Fruit fly (Drosophila melanogaster) whole organism, pupa: Measurements from ENCODE around the gene CG10550.

Source experiments
- CG10348 ChIP-seq: fragments of 200-800 bp; sonication (Bioruptor generic); IDR thresholded peaks from 2 replicates; pipeline ENCODE4 v1.3.6; 2022; ENCODE audit warnings: missing biosample characterization, missing genetic modification characterization
- CG12605 ChIP-seq: fragments of 200-800 bp; sonication (Bioruptor generic); IDR thresholded peaks from 2 replicates; pipeline ENCODE4 v1.3.6; 2022; ENCODE audit warnings: missing biosample characterization, missing genetic modification characterization
- CG13204 ChIP-seq: fragments of 200-800 bp; sonication (Bioruptor generic); optimal IDR thresholded peaks from 2 replicates; lab custom pipeline; 2018; ENCODE audit warnings: missing biosample characterization, mild to moderate bottlenecking, missing genetic modification characterization, moderate library complexity
- CG14655 ChIP-seq: fragments of 200-800 bp; sonication (Bioruptor generic); optimal IDR thresholded peaks from 3 replicates; lab custom pipeline; 2017; ENCODE audit warnings: mild to moderate bottlenecking, missing biosample characterization, missing genetic modification reagents, missing genetic modification characterization
- CG15710 ChIP-seq: fragments of 200-800 bp; sonication (Bioruptor generic); optimal IDR thresholded peaks from 2 replicates; lab custom pipeline; 2018; ENCODE audit warnings: missing biosample characterization, mild to moderate bottlenecking, missing genetic modification characterization, moderate library complexity
- CG17806 ChIP-seq: fragments of 200-800 bp; sonication (Bioruptor generic); optimal IDR thresholded peaks from 2 replicates; lab custom pipeline; 2018; ENCODE audit warnings: missing biosample characterization, mild to moderate bottlenecking, missing genetic modification characterization, moderate library complexity
- CG32121 ChIP-seq: fragments of 200-800 bp; sonication (Bioruptor generic); IDR thresholded peaks from 2 replicates; pipeline ENCODE4 v1.3.6; 2022; ENCODE audit warnings: missing biosample characterization, missing genetic modification characterization
- CG34367 ChIP-seq: fragments of 200-800 bp; sonication (Bioruptor generic); optimal IDR thresholded peaks from 2 replicates; lab custom pipeline; 2018; ENCODE audit warnings: missing biosample characterization, mild to moderate bottlenecking, missing genetic modification characterization
- CG4496 ChIP-seq: fragments of 200-800 bp; sonication (Bioruptor generic); IDR thresholded peaks from 3 replicates; pipeline ENCODE4 v1.3.6; 2022; ENCODE audit warnings: missing biosample characterization, missing genetic modification characterization
- CG8159 ChIP-seq: fragments of 200-800 bp; sonication (Bioruptor generic); optimal IDR thresholded peaks from 3 replicates; lab custom pipeline; 2018; ENCODE audit warnings: missing biosample characterization, mild to moderate bottlenecking, missing genetic modification characterization, moderate library complexity
- CG8301 ChIP-seq: fragments of 200-800 bp; sonication (Bioruptor generic); optimal IDR thresholded peaks from 2 replicates; lab custom pipeline; 2018; ENCODE audit warnings: missing biosample characterization, mild to moderate bottlenecking, missing genetic modification characterization
- CG9948 ChIP-seq: fragments of 200-800 bp; sonication (Bioruptor generic); optimal IDR thresholded peaks from 2 replicates; lab custom pipeline; 2018; ENCODE audit warnings: missing biosample characterization, mild to moderate bottlenecking, missing genetic modification characterization, moderate library complexity
- D1 ChIP-seq: fragments of 200-800 bp; sonication (Bioruptor generic); optimal IDR thresholded peaks from 2 replicates; lab custom pipeline; 2018; ENCODE audit warnings: missing biosample characterization, mild to moderate bottlenecking, missing genetic modification characterization, moderate library complexity
- EcR ChIP-seq: fragments of 200-800 bp; sonication (Bioruptor generic); optimal IDR thresholded peaks from 3 replicates; lab custom pipeline; 2019; ENCODE audit warnings: missing biosample characterization, missing genetic modification characterization, mild to moderate bottlenecking, moderate library complexity, missing genetic modification reagents
- Ets98B ChIP-seq: fragments of 200-800 bp; sonication (Bioruptor generic); IDR thresholded peaks from 2 replicates; pipeline ENCODE4 v1.3.6; 2022; ENCODE audit warnings: missing biosample characterization, missing genetic modification characterization
- Pif1A ChIP-seq: fragments of 200-800 bp; sonication (Bioruptor generic); optimal IDR thresholded peaks from 3 replicates; lab custom pipeline; 2016; ENCODE audit warnings: missing biosample characterization, missing genetic modification characterization
- Pif1B ChIP-seq: fragments of 200-800 bp; sonication (Bioruptor generic); optimal IDR thresholded peaks from 3 replicates; lab custom pipeline; 2016; ENCODE audit warnings: missing biosample characterization, missing genetic modification characterization
- Snoo ChIP-seq: fragments of 200-800 bp; sonication (Bioruptor generic); optimal IDR thresholded peaks from 3 replicates; lab custom pipeline; 2017; ENCODE audit warnings: missing biosample characterization, mild to moderate bottlenecking, missing genetic modification characterization, inconsistent platforms
- fd96Ca ChIP-seq: fragments of 200-800 bp; sonication (Bioruptor generic); IDR thresholded peaks from 3 replicates; pipeline ENCODE4 v1.3.6; 2022; ENCODE audit warnings: missing biosample characterization, missing genetic modification characterization
- gl ChIP-seq: fragments of 200-800 bp; sonication (Bioruptor generic); optimal IDR thresholded peaks from 2 replicates; lab custom pipeline; 2018; ENCODE audit warnings: missing biosample characterization, mild to moderate bottlenecking, missing genetic modification characterization
- rn ChIP-seq: fragments of 200-800 bp; sonication (Bioruptor generic); IDR thresholded peaks from 2 replicates; pipeline ENCODE4 v1.3.6; 2022; ENCODE audit warnings: missing biosample characterization, missing genetic modification characterization

CG10550 gene

DNA sequence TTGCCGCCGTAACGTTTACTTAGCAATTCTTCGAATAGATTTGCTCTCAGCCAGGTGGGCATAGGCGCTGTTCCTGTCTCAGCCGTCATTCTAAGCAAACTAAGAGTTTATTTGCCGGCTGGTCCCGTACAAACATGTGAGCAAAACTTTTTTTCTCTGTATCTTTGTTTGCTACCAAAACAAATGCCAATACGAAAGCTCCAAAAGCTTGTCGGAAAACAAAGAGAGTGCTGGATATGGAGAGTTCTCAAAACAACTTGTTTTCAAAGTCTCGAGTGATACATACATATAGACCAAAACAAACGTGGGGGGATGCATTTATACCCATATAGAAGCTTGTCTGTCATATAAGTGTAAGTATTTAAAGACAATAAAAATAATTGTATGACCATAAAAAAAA lies 7.8 kb upstream of the CG10550 start, which contains the start of gene CG10559:
TSS of gene CG10559 (minus strand) at position 101 of the 400 bp plus-strand sequence.
- no peak for TF ChIP-seq gl
- no peak for TF ChIP-seq CG8301 (tag; lab: Kevin White, UChicago)
- TF ChIP-seq CG8159 (tag; lab: Kevin White, UChicago): no peak
- TF ChIP-seq CG34367 (tag; lab: Kevin White, UChicago): no peak
- TF ChIP-seq CG4496: no peak
- TF ChIP-seq Ets98B: no peak
- no peak for TF ChIP-seq CG12605 (GFP tag; lab: Robert Waterston, UW)
- no peak for TF ChIP-seq Snoo (tag; lab: Kevin White, UChicago)
- TF ChIP-seq CG9948 (tag; lab: Kevin White, UChicago): no peak
- no peak for TF ChIP-seq CG14655
- no peak for TF ChIP-seq Pif1B (GFP tag; lab: Kevin White, UChicago)
- TF ChIP-seq CG32121 (GFP tag; lab: Robert Waterston, UW): no peak
- TF ChIP-seq EcR (GFP tag; lab: Kevin White, UChicago): no peak
- TF ChIP-seq CG15710 (tag; lab: Kevin White, UChicago): no peak
- TF ChIP-seq CG10348: no peak
- no peak for TF ChIP-seq Pif1A (GFP tag; lab: Kevin White, UChicago)
- TF ChIP-seq CG13204: no peak
- TF ChIP-seq fd96Ca (GFP tag; lab: Robert Waterston, UW): no peak

DNA sequence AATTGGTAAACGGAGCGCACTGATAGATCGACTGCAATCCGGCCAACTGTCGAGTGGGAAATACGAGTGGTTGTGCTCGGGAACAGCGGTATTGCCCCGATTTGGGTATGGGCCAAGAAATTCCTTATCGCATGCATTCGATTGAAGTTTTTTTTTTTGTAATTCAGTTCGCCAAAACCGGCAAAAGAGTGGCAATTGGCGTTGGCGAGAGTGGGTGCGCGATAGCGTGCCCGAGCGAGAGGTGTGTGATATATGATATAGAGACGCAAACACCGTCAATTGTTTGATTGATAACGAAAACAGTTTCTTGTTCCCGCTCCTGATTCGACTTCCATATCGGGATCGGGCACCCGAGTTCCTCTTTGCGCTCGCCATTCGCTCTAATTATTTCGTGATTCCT lies 5.6 kb upstream of the CG10550 start, which contains the start of gene CG31087:
TSS of gene CG31087 (minus strand) at position 63 of the 400 bp plus-strand sequence.
- TF ChIP-seq CG14655 (no peak), Pif1A (GFP tag; lab: Kevin White, UChicago) (no peak), fd96Ca (GFP tag; lab: Robert Waterston, UW) (no peak), CG15710 (tag; lab: Kevin White, UChicago) (no peak), CG17806 (tag; lab: Kevin White, UChicago) (no peak), CG13204 (no peak), rn (no peak), Snoo (tag; lab: Kevin White, UChicago) (no peak), gl (no peak), CG34367 (tag; lab: Kevin White, UChicago) (no peak), D1 (tag; lab: Kevin White, UChicago) (no peak), CG4496 (no peak), CG32121 (GFP tag; lab: Robert Waterston, UW) (no peak), Ets98B (no peak), CG9948 (tag; lab: Kevin White, UChicago) (no peak), CG10348 (no peak), CG8301 (tag; lab: Kevin White, UChicago) (no peak), Pif1B (GFP tag; lab: Kevin White, UChicago) (no peak), CG8159 (tag; lab: Kevin White, UChicago) (no peak)

- TF ChIP-seq CG4496 (no peak), EcR (GFP tag; lab: Kevin White, UChicago) (no peak), CG9948 (tag; lab: Kevin White, UChicago) (no peak)
Observed at dm6 chr3R:25312583-25312982, 4.4 kb upstream of the CG10550 start.

DNA sequence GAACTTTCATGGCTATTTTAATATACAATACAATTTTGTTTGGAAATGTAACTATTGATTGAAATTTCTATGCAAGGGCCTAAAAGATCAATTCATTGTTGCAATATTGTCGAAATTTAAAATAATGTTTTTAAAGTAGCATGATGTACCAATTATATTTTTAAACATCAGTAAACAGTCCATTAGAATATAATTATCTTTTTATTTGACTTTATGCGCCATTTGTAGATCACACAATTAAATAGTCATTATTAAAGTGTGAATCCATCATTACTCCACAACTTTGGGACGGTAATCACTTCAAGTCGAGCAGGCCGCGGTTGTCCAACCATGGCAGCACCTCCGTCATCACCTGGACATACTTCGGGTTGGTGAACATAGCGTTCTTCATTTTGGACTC lies 2.7 kb upstream of the CG10550 start, which contains the start of gene CG31099:
TSS of gene CG31099 (minus strand) at position 101 of the 400 bp plus-strand sequence.
- TF ChIP-seq CG17806 (tag; lab: Kevin White, UChicago): no peak
- TF ChIP-seq Snoo (tag; lab: Kevin White, UChicago): no peak
- no peak for TF ChIP-seq CG10348
- no peak for TF ChIP-seq Pif1B (GFP tag; lab: Kevin White, UChicago)
- no peak for TF ChIP-seq CG15710 (tag; lab: Kevin White, UChicago)
- TF ChIP-seq CG4496: no peak
- no peak for TF ChIP-seq Pif1A (GFP tag; lab: Kevin White, UChicago)
- no peak for TF ChIP-seq CG32121 (GFP tag; lab: Robert Waterston, UW)
- no peak for TF ChIP-seq CG9948 (tag; lab: Kevin White, UChicago)
- TF ChIP-seq Ets98B: no peak

DNA sequence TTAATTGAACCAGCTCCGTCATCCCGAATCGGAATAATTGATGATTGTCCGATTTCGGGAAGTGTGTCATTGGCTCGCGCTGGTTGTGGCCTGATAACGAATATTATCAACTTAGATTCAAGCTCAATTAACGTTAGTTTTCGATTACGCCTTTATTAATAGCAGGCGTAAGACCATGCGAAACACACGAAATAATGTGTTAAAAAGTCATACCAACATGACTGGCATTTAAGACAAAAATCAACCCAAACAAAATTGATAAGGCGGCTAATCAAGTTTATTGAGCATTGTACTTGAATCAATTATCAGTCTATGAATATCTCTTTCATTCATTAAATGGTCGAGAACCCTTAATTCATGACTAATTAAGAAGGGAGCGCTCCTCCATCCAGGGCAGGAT lies 984 bp upstream of the CG10550 start:
- TF ChIP-seq Pif1B (GFP tag; lab: Kevin White, UChicago): no peak
- TF ChIP-seq CG14655: no peak
- TF ChIP-seq CG32121 (GFP tag; lab: Robert Waterston, UW): no peak
- TF ChIP-seq D1 (tag; lab: Kevin White, UChicago): no peak
- no peak for TF ChIP-seq CG8159 (tag; lab: Kevin White, UChicago)
- TF ChIP-seq CG17806 (tag; lab: Kevin White, UChicago): no peak
- TF ChIP-seq CG12605 (GFP tag; lab: Robert Waterston, UW): no peak
- no peak for TF ChIP-seq fd96Ca (GFP tag; lab: Robert Waterston, UW)

DNA sequence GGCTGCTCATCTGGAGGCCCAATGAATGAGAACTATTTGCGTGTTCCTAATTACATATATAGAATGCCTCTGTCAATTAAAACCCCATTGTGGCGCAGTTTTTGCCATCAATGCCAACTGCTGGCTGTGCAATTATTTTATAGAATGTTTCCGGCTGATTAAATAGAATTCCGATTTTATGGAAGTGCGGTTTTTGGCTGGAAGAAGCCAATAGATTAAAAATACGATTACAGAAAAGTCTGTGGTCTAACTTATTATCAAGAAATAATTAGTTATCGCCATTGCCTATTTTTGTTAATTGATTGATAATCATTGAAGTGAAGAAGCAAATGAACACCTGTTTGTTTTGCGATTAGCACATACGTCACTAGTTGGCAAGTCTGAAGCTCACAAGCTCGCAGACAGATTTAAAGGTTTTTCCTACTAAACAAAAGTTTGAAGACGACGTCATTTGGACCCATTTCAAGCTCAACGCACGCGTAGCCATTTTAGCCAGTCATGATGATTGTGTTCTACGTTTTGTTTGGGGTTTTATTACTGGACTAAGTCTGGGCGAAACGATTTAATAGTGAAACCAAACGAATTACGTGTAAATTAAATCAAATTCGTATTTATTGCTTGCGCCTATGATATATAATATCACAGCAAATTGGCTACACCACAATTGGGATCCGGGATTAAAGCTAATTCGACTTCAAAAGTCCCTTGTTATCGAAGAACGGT lies 2.2 kb downstream of the CG10550 start:
- TF ChIP-seq EcR (GFP tag; lab: Kevin White, UChicago) (no peak), CG4496 (no peak), Pif1B (GFP tag; lab: Kevin White, UChicago) (no peak), CG17806 (tag; lab: Kevin White, UChicago) (no peak), Pif1A (GFP tag; lab: Kevin White, UChicago) (no peak), CG14655 (no peak), CG10348 (no peak), D1 (tag; lab: Kevin White, UChicago) (no peak), CG15710 (tag; lab: Kevin White, UChicago) (no peak), CG32121 (GFP tag; lab: Robert Waterston, UW) (no peak), Ets98B (no peak), gl (no peak), CG12605 (GFP tag; lab: Robert Waterston, UW) (no peak), CG8159 (tag; lab: Kevin White, UChicago) (no peak), rn (no peak)
